Worm (Caenorhabditis elegans): ENCODE measurements around the gene cyp-13A11.

DNA sequence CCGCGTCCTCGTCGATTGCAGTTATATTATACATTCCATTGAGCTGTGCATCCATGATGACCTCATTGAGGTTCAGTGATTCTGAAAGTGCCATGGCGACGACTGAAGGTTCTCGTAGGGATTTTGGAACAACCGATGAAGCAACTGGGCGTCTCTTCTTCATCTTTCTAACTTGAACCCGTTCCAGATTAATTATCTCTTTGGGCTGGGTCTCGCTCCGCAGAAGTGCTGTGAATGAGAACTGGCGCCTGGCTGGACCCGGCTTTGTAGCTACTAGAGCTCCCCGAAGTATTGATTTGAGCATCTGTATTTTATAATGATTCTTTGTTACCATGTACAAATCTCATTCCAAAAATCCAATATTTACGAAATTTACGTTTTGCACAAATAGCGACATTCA lies 43.2 kb upstream of the cyp-13A11 start, which contains the start of gene ZK1010.2:
- TF ChIP-seq scrt-1 (GFP tag; IDR thresholded peaks at IDR 0.05) (no peak), tbx-37 (GFP tag; conservative IDR thresholded peaks at IDR 0.05) (no peak), B0310.2 (tag; optimal IDR thresholded peaks at IDR 0.05) (no peak), aly-1 (tag; optimal IDR thresholded peaks at IDR 0.05) (no peak), sea-1 (GFP tag; conservative IDR thresholded peaks at IDR 0.05) (no peak), ama-1 (optimal IDR thresholded peaks at IDR 0.05) (no peak), ets-7 (tag; optimal IDR thresholded peaks at IDR 0.05) (no peak), ceh-13 (GFP tag; optimal IDR thresholded peaks at IDR 0.05) (no peak), flt-1 (GFP tag; IDR thresholded peaks at IDR 0.05) (no peak), ceh-36 (tag; optimal IDR thresholded peaks at IDR 0.05) (no peak), tra-4 (tag; optimal IDR thresholded peaks at IDR 0.05) (no peak), pes-1 (GFP tag; IDR thresholded peaks at IDR 0.05) (no peak), hmg-4 (GFP tag; optimal IDR thresholded peaks at IDR 0.05) (no peak)

Data from whole organism, early embryonic.